Worm (Caenorhabditis elegans) whole organism, L4 larva: ENCODE data around the gene F59A6.4.

Experiments
- F26F4.8 ChIP-seq: fragments of 200-800 bp; sonication (Bioruptor generic); conservative IDR thresholded peaks from 2 replicates; pipeline ENCODE4 v1.3.6; 2022; ENCODE audit warnings: missing genetic modification characterization, missing compliant biosample characterization
- F44E2.7 ChIP-seq: fragments of 200-800 bp; sonication (Bioruptor generic); IDR thresholded peaks from 2 replicates; pipeline ENCODE4 v2.1.2; 2022; ENCODE audit warnings: missing genetic modification characterization, missing compliant biosample characterization
- F49E8.2 ChIP-seq: sonication (generic microtip); optimal IDR thresholded peaks from 2 replicates; lab custom pipeline; 2016; ENCODE audit warnings: missing compliant biosample characterization, mild to moderate bottlenecking, missing genetic modification characterization, borderline replicate concordance
- T20F7.1 ChIP-seq: fragments of 200-800 bp; sonication (Bioruptor generic); optimal IDR thresholded peaks from 2 replicates; lab custom pipeline; 2018; ENCODE audit warnings: mild to moderate bottlenecking, missing genetic modification characterization, missing compliant biosample characterization
- T26A8.4 ChIP-seq: fragments of 200-800 bp; sonication (Bioruptor generic); IDR thresholded peaks from 2 replicates; pipeline ENCODE4 v1.3.6; 2022; ENCODE audit warnings: missing genetic modification characterization, missing compliant biosample characterization
- Y75B8A.6 ChIP-seq: fragments of 200-800 bp; sonication (Bioruptor generic); IDR thresholded peaks from 2 replicates; pipeline ENCODE4 v1.3.6; 2022; ENCODE audit warnings: missing genetic modification reagents, missing genetic modification characterization, missing compliant biosample characterization
- aha-1 ChIP-seq: fragments of 150-350 bp; peaks from one replicate; lab custom pipeline; 2014; ENCODE audit warnings: missing biosample characterization, missing genetic modification characterization
- ceh-82 ChIP-seq: sonication (generic microtip); optimal IDR thresholded peaks from 2 replicates; lab custom pipeline; 2017; ENCODE audit warnings: missing biosample characterization, missing genetic modification characterization
- ctbp-1 ChIP-seq: fragments of 200-800 bp; sonication (Bioruptor generic); IDR thresholded peaks from 2 replicates; pipeline ENCODE4 v1.3.6; 2022; ENCODE audit warnings: missing genetic modification reagents, missing genetic modification characterization, missing compliant biosample characterization
- daf-16 ChIP-seq, 3 experiments: sonication (generic microtip); optimal IDR thresholded peaks; 2 replicates each; lab custom pipeline; 2016 to 2017; ENCODE audit warnings: missing genetic modification characterization in 3 of 3, missing genetic modification reagents in 3 of 3, mild to moderate bottlenecking in 2 of 3, missing compliant biosample characterization in 2 of 3, missing biosample characterization in 1 of 3, moderate library complexity in 1 of 3
- dmd-6 ChIP-seq: fragments of 200-800 bp; sonication (Bioruptor generic); IDR thresholded peaks from 2 replicates; pipeline ENCODE4 v1.3.6; 2022; ENCODE audit warnings: missing genetic modification reagents, missing genetic modification characterization, missing compliant biosample characterization
- dpl-1 ChIP-seq: fragments of 150-350 bp; optimal IDR thresholded peaks from 2 replicates; lab custom pipeline; 2014; ENCODE audit warnings: missing biosample characterization, missing genetic modification reagents, missing genetic modification characterization
- dve-1 ChIP-seq: sonication (generic microtip); optimal IDR thresholded peaks from 2 replicates; lab custom pipeline; 2017; ENCODE audit warnings: antibody characterized with exemption, mild to moderate bottlenecking, missing genetic modification characterization, missing compliant biosample characterization; ENCODE audit not compliant: insufficient read depth
- egl-27 ChIP-seq: sonication (generic microtip); optimal IDR thresholded peaks from 3 replicates; lab custom pipeline; 2017; ENCODE audit warnings: missing biosample characterization, missing genetic modification reagents, missing genetic modification characterization
- egl-43 ChIP-seq: fragments of 200-800 bp; sonication (Bioruptor generic); IDR thresholded peaks from 2 replicates; pipeline ENCODE4 v1.3.6; 2022; ENCODE audit warnings: missing genetic modification reagents, missing genetic modification characterization, missing compliant biosample characterization
- fkh-10 ChIP-seq: fragments of 150-350 bp; optimal IDR thresholded peaks from 2 replicates; lab custom pipeline; 2014; ENCODE audit warnings: missing biosample characterization, missing genetic modification reagents, missing genetic modification characterization
- gei-8 ChIP-seq: fragments of 200-800 bp; sonication (Bioruptor generic); optimal IDR thresholded peaks from 2 replicates; lab custom pipeline; 2018; ENCODE audit warnings: mild to moderate bottlenecking, missing genetic modification characterization, missing compliant biosample characterization
- hif-1 ChIP-seq, 2 experiments: sonication (generic microtip); optimal IDR thresholded peaks; 2 replicates each; lab custom pipeline; 2016 to 2017; ENCODE audit warnings: missing compliant biosample characterization in 2 of 2, missing genetic modification characterization in 2 of 2, missing genetic modification reagents in 2 of 2, missing genotype in 2 of 2, mild to moderate bottlenecking in 1 of 2
- hlh-30 ChIP-seq: sonication (generic microtip); optimal IDR thresholded peaks from 2 replicates; lab custom pipeline; 2017; ENCODE audit warnings: antibody characterized with exemption, mild to moderate bottlenecking, missing genetic modification characterization, missing compliant biosample characterization; ENCODE audit not compliant: insufficient read depth
- lim-7 ChIP-seq: fragments of 200-800 bp; sonication (Bioruptor generic); IDR thresholded peaks from 2 replicates; pipeline ENCODE4 v1.3.6; 2022; ENCODE audit warnings: missing genetic modification characterization, missing compliant biosample characterization
- lin-13 ChIP-seq: fragments of 150-350 bp; optimal IDR thresholded peaks from 2 replicates; lab custom pipeline; 2014; ENCODE audit warnings: missing biosample characterization, missing genetic modification reagents, missing genetic modification characterization
- lin-38 ChIP-seq: fragments of 200-800 bp; sonication (Bioruptor generic); IDR thresholded peaks from 2 replicates; pipeline ENCODE4 v1.3.6; 2022; ENCODE audit warnings: missing genetic modification reagents, missing genetic modification characterization, missing compliant biosample characterization
- lir-3 ChIP-seq: sonication (generic microtip); optimal IDR thresholded peaks from 2 replicates; lab custom pipeline; 2016; ENCODE audit warnings: mild to moderate bottlenecking, missing genetic modification characterization, missing compliant biosample characterization
- lsy-2 ChIP-seq, 2 experiments: fragments of 150-350 bp in 1 of 2; sonication (generic microtip) in 1 of 2; optimal IDR thresholded peaks; 2 replicates each; lab custom pipeline; 2014 to 2017; ENCODE audit warnings: missing biosample characterization in 2 of 2, missing genetic modification characterization in 2 of 2
- madf-9 ChIP-seq: fragments of 200-800 bp; sonication (Bioruptor generic); conservative IDR thresholded peaks from 2 replicates; pipeline ENCODE4 v1.3.6; 2022; ENCODE audit warnings: missing genetic modification reagents, missing genetic modification characterization, missing compliant biosample characterization
- mdt-29 ChIP-seq: fragments of 200-800 bp; sonication (Bioruptor generic); IDR thresholded peaks from 2 replicates; pipeline ENCODE4 v1.3.6; 2022; ENCODE audit warnings: missing genetic modification reagents, missing genetic modification characterization, missing compliant biosample characterization
- mep-1 ChIP-seq: fragments of 150-350 bp; sonication (generic microtip); optimal IDR thresholded peaks from 3 replicates; lab custom pipeline; 2014; ENCODE audit warnings: missing biosample characterization, missing genetic modification characterization
- mxl-3 ChIP-seq: fragments of 200-800 bp; sonication (Bioruptor generic); optimal IDR thresholded peaks from 2 replicates; lab custom pipeline; 2018; ENCODE audit warnings: mild to moderate bottlenecking, missing genetic modification characterization, missing compliant biosample characterization
- nhr-10 ChIP-seq: fragments of 150-350 bp; optimal IDR thresholded peaks from 2 replicates; lab custom pipeline; 2014; ENCODE audit warnings: missing biosample characterization, missing genetic modification characterization
- nhr-237 ChIP-seq: sonication (generic microtip); optimal IDR thresholded peaks from 2 replicates; lab custom pipeline; 2017; ENCODE audit warnings: missing biosample characterization, missing genetic modification characterization
- nhr-28 ChIP-seq: fragments of 150-350 bp; optimal IDR thresholded peaks from 2 replicates; lab custom pipeline; 2014; ENCODE audit warnings: missing biosample characterization, missing genetic modification characterization
- nhr-6 ChIP-seq: fragments of 150-350 bp; optimal IDR thresholded peaks from 2 replicates; lab custom pipeline; 2014; ENCODE audit warnings: missing biosample characterization, missing genetic modification characterization
- nhr-76 ChIP-seq: fragments of 150-350 bp; optimal IDR thresholded peaks from 2 replicates; lab custom pipeline; 2014; ENCODE audit warnings: missing biosample characterization, missing genetic modification characterization
- pha-4 ChIP-seq, 2 experiments: fragments of 150-350 bp in 1 of 2; fragments of 200-800 bp in 1 of 2; sonication (Bioruptor generic) in 1 of 2; IDR thresholded peaks in 1 of 2; optimal IDR thresholded peaks in 1 of 2; 2 replicates each; pipeline versions ENCODE4 v1.3.6 to Lab custom; 2014 to 2022; ENCODE audit warnings: missing genetic modification characterization in 2 of 2, missing genetic modification reagents in 2 of 2, missing biosample characterization in 1 of 2, missing compliant biosample characterization in 1 of 2
- php-3 ChIP-seq: fragments of 200-800 bp; sonication (Bioruptor generic); IDR thresholded peaks from 2 replicates; pipeline ENCODE4 v1.3.6; 2022; ENCODE audit warnings: missing genetic modification reagents, missing genetic modification characterization, missing compliant biosample characterization
- rbr-2 ChIP-seq: sonication (generic microtip); optimal IDR thresholded peaks from 2 replicates; lab custom pipeline; 2016; ENCODE audit warnings: missing genotype, missing genetic modification characterization, missing compliant biosample characterization
- sdz-12 ChIP-seq: fragments of 200-800 bp; sonication (Bioruptor generic); optimal IDR thresholded peaks from 2 replicates; lab custom pipeline; 2018; ENCODE audit warnings: mild to moderate bottlenecking, missing genetic modification characterization, missing compliant biosample characterization
- set-16 ChIP-seq: fragments of 200-800 bp; sonication (Bioruptor generic); IDR thresholded peaks from 2 replicates; pipeline ENCODE4 v1.3.6; 2022; ENCODE audit warnings: missing genetic modification reagents, missing genetic modification characterization, missing compliant biosample characterization
- snpc-4 ChIP-seq: fragments of 150-350 bp; optimal IDR thresholded peaks from 2 replicates; lab custom pipeline; 2014; ENCODE audit warnings: missing biosample characterization, missing genetic modification characterization
- tag-97 ChIP-seq: fragments of 200-800 bp; sonication (Bioruptor generic); IDR thresholded peaks from 2 replicates; pipeline ENCODE4 v1.3.6; 2022; ENCODE audit warnings: missing genetic modification characterization, missing compliant biosample characterization
- unc-130 ChIP-seq: sonication (generic microtip); optimal IDR thresholded peaks from 2 replicates; lab custom pipeline; 2016; ENCODE audit warnings: missing genetic modification reagents, missing genetic modification characterization, missing compliant biosample characterization
- unc-62 ChIP-seq, 3 experiments: fragments of 150-350 bp in 1 of 3; sonication (generic microtip); optimal IDR thresholded peaks in 2 of 3; peaks in 1 of 3; 1 replicate in 1 of 3; 2 replicates in 2 of 3; lab custom pipeline; 2014 to 2017; ENCODE audit warnings: missing biosample characterization in 3 of 3, missing genetic modification characterization in 3 of 3, missing genetic modification reagents in 3 of 3, missing genotype in 1 of 3
- vab-7 ChIP-seq: fragments of 200-800 bp; sonication (Bioruptor generic); IDR thresholded peaks from 2 replicates; pipeline ENCODE4 v1.3.6; 2022; ENCODE audit warnings: missing genetic modification reagents, missing genetic modification characterization, missing compliant biosample characterization
- ztf-7 ChIP-seq: fragments of 150-350 bp; optimal IDR thresholded peaks from 2 replicates; lab custom pipeline; 2014; ENCODE audit warnings: missing biosample characterization, missing genetic modification characterization

The F59A6.4 gene

ce11 chrII:4989802-4990201, 15.1 kb upstream of the F59A6.4 start, which contains the start of gene T27F7.12 (continued):
- TF ChIP-seq lir-3 (no peak), egl-27 (tag; lab: Kevin White, UChicago) (no peak), rbr-2 (tag; lab: Kevin White, UChicago) (no peak)

- no peak for TF ChIP-seq madf-9 (GFP tag; lab: Robert Waterston, UW)
- TF ChIP-seq ctbp-1 (GFP tag; lab: Robert Waterston, UW) = 0 out of 2 replicates have a peak, but pooled peaks have one; percentile 19
- no peak for TF ChIP-seq lsy-2 (tag; optimal IDR thresholded peaks at IDR 0.05; lab: Kevin White, UChicago)
- no peak for TF ChIP-seq nhr-28
- no peak for TF ChIP-seq vab-7 (GFP tag; lab: Robert Waterston, UW)
- no peak for TF ChIP-seq F26F4.8 (GFP tag; lab: Robert Waterston, UW)
- TF ChIP-seq hlh-30 (tag; lab: Kevin White, UChicago) = no peak
- TF ChIP-seq mep-1 = no peak
Observed at ce11 chrII:4992977-4993376, 11.9 kb upstream of the F59A6.4 start, which contains the start of gene pigb-1. Gene pigb-1, minus strand, starts transcription at chrII:4993077.

- no peak for TF ChIP-seq F44E2.7 (GFP tag; lab: Robert Waterston, UW)
- no peak for TF ChIP-seq ceh-82 (tag; lab: Kevin White, UChicago)
- TF ChIP-seq dve-1 = peak; percentile 16
- no peak for TF ChIP-seq nhr-76 (tag; lab: Kevin White, UChicago)
- no peak for TF ChIP-seq F49E8.2 (tag; lab: Kevin White, UChicago)
- no peak for TF ChIP-seq tag-97
- TF ChIP-seq fkh-10 = peak; percentile 31
- peak; percentile 71 for TF ChIP-seq dpl-1 (GFP tag; lab: Kevin White, UChicago)
- no peak for TF ChIP-seq set-16 (GFP tag; lab: Robert Waterston, UW)
- no peak for TF ChIP-seq php-3 (GFP tag; lab: Robert Waterston, UW)
- no peak for TF ChIP-seq T26A8.4
- TF ChIP-seq lsy-2 (tag; optimal IDR thresholded peaks at IDR 0.05; lab: Kevin White, UChicago) = peak in 1 of 2 experiments; percentile 62
- TF ChIP-seq snpc-4 (tag; lab: Kevin White, UChicago) = no peak
- TF ChIP-seq mdt-29 (GFP tag; lab: Robert Waterston, UW) = no peak
- peak; percentile 48 for TF ChIP-seq lin-13 (GFP tag; lab: Kevin White, UChicago)
- TF ChIP-seq nhr-10 = no peak
- no peak for TF ChIP-seq pha-4 (GFP tag; IDR thresholded peaks at IDR 0.05; lab: Robert Waterston, UW)
- TF ChIP-seq pha-4 (tag; optimal IDR thresholded peaks at IDR 0.05; lab: Kevin White, UChicago) = no peak
- TF ChIP-seq nhr-6 (tag; lab: Kevin White, UChicago) = peak; percentile 59
- no peak for TF ChIP-seq T20F7.1
- TF ChIP-seq egl-43 (GFP tag; lab: Robert Waterston, UW) = no peak
- TF ChIP-seq ztf-7 = no peak
- TF ChIP-seq aha-1 (tag; lab: Kevin White, UChicago) = peak; percentile 95
- TF ChIP-seq mep-1 = peak; percentile 18
- no peak for TF ChIP-seq unc-62 (GFP tag; optimal IDR thresholded peaks at IDR 0.05 in 1 of 2; lab: Kevin White, UChicago)
- TF ChIP-seq unc-62 (tag; optimal IDR thresholded peaks at IDR 0.05; lab: Kevin White, UChicago) = no peak
- TF ChIP-seq rbr-2 (tag; lab: Kevin White, UChicago) = peak; percentile 3
- no peak for TF ChIP-seq Y75B8A.6 (GFP tag; lab: Robert Waterston, UW)
- peak; percentile 83 for TF ChIP-seq unc-130
- no peak for TF ChIP-seq lim-7 (GFP tag; lab: Robert Waterston, UW)
- TF ChIP-seq hif-1 (tag; optimal IDR thresholded peaks at IDR 0.05; lab: Kevin White, UChicago) = peak in 1 of 2 experiments; percentile 68
- no peak for TF ChIP-seq nhr-237 (tag; lab: Kevin White, UChicago)
- no peak for TF ChIP-seq dmd-6 (GFP tag; lab: Robert Waterston, UW)
- no peak for TF ChIP-seq F26F4.8 (GFP tag; lab: Robert Waterston, UW)
- TF ChIP-seq mxl-3 (GFP tag; lab: Kevin White, UChicago) = peak; percentile 24
- peak; percentile 52 for TF ChIP-seq lin-38 (GFP tag; lab: Robert Waterston, UW)
- no peak for TF ChIP-seq gei-8 (GFP tag; lab: Kevin White, UChicago)
- TF ChIP-seq sdz-12 (GFP tag; lab: Kevin White, UChicago) = no peak
- no peak for TF ChIP-seq egl-27 (tag; lab: Kevin White, UChicago)
- TF ChIP-seq daf-16 (GFP tag; optimal IDR thresholded peaks at IDR 0.05; lab: Kevin White, UChicago) = no peak
- peak; percentile 47 for TF ChIP-seq daf-16 (tag; optimal IDR thresholded peaks at IDR 0.05; lab: Kevin White, UChicago)
Observed at ce11 chrII:4993530-4994192, 11.2 kb upstream of the F59A6.4 start, which contains the start of the genes eif-1 and vps-24. Gene eif-1, minus strand, starts transcription at chrII:4993580. Gene vps-24, plus strand, starts transcription at chrII:4993998.
